Worm (Caenorhabditis elegans) whole organism, L1 larva: Measurements from ENCODE around the gene msp-49.

Experiments used
- C04F5.9 ChIP-seq: sonication (generic microtip); optimal IDR thresholded peaks from 2 replicates; lab custom pipeline; 2016; ENCODE audit warnings: missing genetic modification characterization, missing compliant biosample characterization
- C16A3.4 ChIP-seq: fragments of 150-350 bp; optimal IDR thresholded peaks from 2 replicates; lab custom pipeline; 2014; ENCODE audit warnings: missing biosample characterization, missing genetic modification characterization
- C34B4.2 ChIP-seq: sonication (generic microtip); optimal IDR thresholded peaks from 2 replicates; lab custom pipeline; 2017; ENCODE audit warnings: mild to moderate bottlenecking, missing genetic modification characterization, missing compliant biosample characterization
- F16B12.6 ChIP-seq: fragments of 150-350 bp; optimal IDR thresholded peaks from 2 replicates; lab custom pipeline; 2014; ENCODE audit warnings: missing biosample characterization, missing genetic modification characterization
- aha-1 ChIP-seq: fragments of 150-350 bp; optimal IDR thresholded peaks from 2 replicates; lab custom pipeline; 2014; ENCODE audit warnings: missing biosample characterization, missing genetic modification characterization
- alr-1 ChIP-seq: fragments of 200-800 bp; sonication (Bioruptor generic); optimal IDR thresholded peaks from 2 replicates; lab custom pipeline; 2018; ENCODE audit warnings: borderline replicate concordance, mild to moderate bottlenecking, missing genetic modification characterization, missing compliant biosample characterization
- aly-2 ChIP-seq: fragments of 150-350 bp; optimal IDR thresholded peaks from 2 replicates; lab custom pipeline; 2014; ENCODE audit warnings: missing biosample characterization, missing genetic modification characterization
- ama-1 ChIP-seq: fragments of 150-350 bp; optimal IDR thresholded peaks from 2 replicates; lab custom pipeline; 2014
- blmp-1 ChIP-seq: fragments of 150-350 bp; optimal IDR thresholded peaks from 2 replicates; lab custom pipeline; 2014; ENCODE audit warnings: missing biosample characterization, missing genetic modification characterization
- ceh-63 ChIP-seq: fragments of 200-800 bp; sonication (Bioruptor generic); optimal IDR thresholded peaks from 2 replicates; lab custom pipeline; 2018; ENCODE audit warnings: mild to moderate bottlenecking, missing genetic modification characterization, missing compliant biosample characterization
- ceh-90 ChIP-seq: sonication (generic microtip); optimal IDR thresholded peaks from 2 replicates; lab custom pipeline; 2016; ENCODE audit warnings: missing genetic modification characterization, missing compliant biosample characterization
- efl-1 ChIP-seq, 4 experiments: fragments of 150-350 bp; optimal IDR thresholded peaks in 3 of 4; peaks in 1 of 4; 1 replicate in 1 of 4; 2 replicates in 3 of 4; lab custom pipeline; 2014; ENCODE audit warnings: missing biosample characterization in 2 of 4, missing genetic modification characterization in 2 of 4, missing genetic modification reagents in 2 of 4
- efl-3 ChIP-seq: fragments of 200-800 bp; sonication (Bioruptor generic); optimal IDR thresholded peaks from 2 replicates; lab custom pipeline; 2018; ENCODE audit warnings: mild to moderate bottlenecking, missing genetic modification characterization, missing compliant biosample characterization
- elt-2 ChIP-seq: sonication (generic microtip); optimal IDR thresholded peaks from 2 replicates; lab custom pipeline; 2016; ENCODE audit warnings: missing genetic modification characterization, mild to moderate bottlenecking, inconsistent platforms, missing compliant biosample characterization, missing genetic modification reagents
- elt-3 ChIP-seq, 6 experiments: fragments of 150-350 bp in 1 of 6; sonication (generic microtip); optimal IDR thresholded peaks; 2 replicates each; lab custom pipeline; 2017 to 2018; ENCODE audit warnings: missing biosample characterization in 6 of 6, missing genetic modification characterization in 6 of 6, inconsistent platforms in 1 of 6
- ets-5 ChIP-seq: fragments of 200-800 bp; sonication (Bioruptor generic); IDR thresholded peaks from 2 replicates; pipeline ENCODE4 v1.3.6; 2022; ENCODE audit warnings: missing genetic modification characterization, missing compliant biosample characterization
- fkh-10 ChIP-seq: sonication (generic microtip); optimal IDR thresholded peaks from 2 replicates; lab custom pipeline; 2017; ENCODE audit warnings: missing biosample characterization, missing genetic modification reagents, missing genetic modification characterization
- fkh-4 ChIP-seq: sonication (generic microtip); optimal IDR thresholded peaks from 2 replicates; lab custom pipeline; 2016; ENCODE audit warnings: missing compliant biosample characterization, missing genetic modification characterization, borderline replicate concordance
- hlh-17 ChIP-seq: fragments of 200-800 bp; sonication (Bioruptor generic); optimal IDR thresholded peaks from 2 replicates; lab custom pipeline; 2018; ENCODE audit warnings: missing genetic modification characterization, mild to moderate bottlenecking, missing compliant biosample characterization, moderate library complexity, borderline replicate concordance
- hpl-2 ChIP-seq: fragments of 150-350 bp; optimal IDR thresholded peaks from 2 replicates; lab custom pipeline; 2014; ENCODE audit warnings: missing biosample characterization, missing genetic modification reagents, missing genetic modification characterization
- jun-1 ChIP-seq: fragments of 150-350 bp; optimal IDR thresholded peaks from 2 replicates; lab custom pipeline; 2014; ENCODE audit warnings: missing biosample characterization, missing genetic modification reagents, missing genetic modification characterization
- lin-13 ChIP-seq: fragments of 150-350 bp; optimal IDR thresholded peaks from 2 replicates; lab custom pipeline; 2014; ENCODE audit warnings: missing biosample characterization, missing genetic modification reagents, missing genetic modification characterization
- lin-14 ChIP-seq: fragments of 200-800 bp; sonication (Bioruptor generic); optimal IDR thresholded peaks from 2 replicates; lab custom pipeline; 2018; ENCODE audit warnings: mild to moderate bottlenecking, missing genetic modification characterization, moderate library complexity, missing compliant biosample characterization
- lin-35 ChIP-seq, 2 experiments: fragments of 150-350 bp; optimal IDR thresholded peaks; 2 replicates each; lab custom pipeline; 2014; ENCODE audit warnings: missing biosample characterization in 2 of 2, missing genetic modification characterization in 2 of 2, missing genetic modification reagents in 2 of 2
- lir-3 ChIP-seq: sonication (generic microtip); optimal IDR thresholded peaks from 2 replicates; lab custom pipeline; 2016; ENCODE audit warnings: mild to moderate bottlenecking, missing genetic modification characterization, moderate library complexity, missing compliant biosample characterization; ENCODE audit not compliant: poor library complexity
- mdl-1 ChIP-seq, 2 experiments: fragments of 150-350 bp; optimal IDR thresholded peaks; 2 replicates each; lab custom pipeline; 2014 to 2017; ENCODE audit warnings: missing biosample characterization in 2 of 2, missing genetic modification characterization in 2 of 2, inconsistent platforms in 1 of 2
- mep-1 ChIP-seq: fragments of 150-350 bp; optimal IDR thresholded peaks from 2 replicates; lab custom pipeline; 2014; ENCODE audit warnings: missing biosample characterization, missing genetic modification characterization
- nhr-11 ChIP-seq: fragments of 150-350 bp; optimal IDR thresholded peaks from 2 replicates; lab custom pipeline; 2014; ENCODE audit warnings: missing biosample characterization, missing genetic modification characterization
- nhr-19 ChIP-seq: fragments of 200-800 bp; sonication (Bioruptor generic); conservative IDR thresholded peaks from 2 replicates; pipeline ENCODE4 v1.3.6; 2022; ENCODE audit warnings: missing genetic modification characterization, missing compliant biosample characterization
- nhr-20 ChIP-seq: sonication (generic microtip); optimal IDR thresholded peaks from 2 replicates; lab custom pipeline; 2016; ENCODE audit warnings: mild to moderate bottlenecking, missing genetic modification characterization, missing compliant biosample characterization
- nhr-237 ChIP-seq: fragments of 150-350 bp; optimal IDR thresholded peaks from 2 replicates; lab custom pipeline; 2014; ENCODE audit warnings: missing biosample characterization, missing genetic modification characterization
- nhr-28 ChIP-seq: fragments of 150-350 bp; optimal IDR thresholded peaks from 2 replicates; lab custom pipeline; 2014; ENCODE audit warnings: missing biosample characterization, missing genetic modification characterization
- nhr-47 ChIP-seq: sonication (generic microtip); optimal IDR thresholded peaks from 2 replicates; lab custom pipeline; 2016; ENCODE audit warnings: mild to moderate bottlenecking, missing genetic modification characterization, moderate library complexity, missing compliant biosample characterization
- nhr-76 ChIP-seq: sonication (generic microtip); optimal IDR thresholded peaks from 2 replicates; lab custom pipeline; 2017; ENCODE audit warnings: missing biosample characterization, missing genetic modification characterization
- nhr-77 ChIP-seq: fragments of 150-350 bp; optimal IDR thresholded peaks from 2 replicates; lab custom pipeline; 2014; ENCODE audit warnings: missing biosample characterization, missing genetic modification characterization
- nhr-90 ChIP-seq: sonication (generic microtip); optimal IDR thresholded peaks from 2 replicates; lab custom pipeline; 2016; ENCODE audit warnings: mild to moderate bottlenecking, missing genetic modification characterization, missing compliant biosample characterization; ENCODE audit not compliant: poor library complexity
- pag-3 ChIP-seq: sonication (generic microtip); optimal IDR thresholded peaks from 2 replicates; lab custom pipeline; 2017; ENCODE audit warnings: missing genetic modification characterization, mild to moderate bottlenecking, missing compliant biosample characterization, antibody characterized with exemption, borderline replicate concordance; ENCODE audit not compliant: insufficient read depth
- pax-3 ChIP-seq: fragments of 200-800 bp; sonication (Bioruptor generic); optimal IDR thresholded peaks from 2 replicates; lab custom pipeline; 2018; ENCODE audit warnings: mild to moderate bottlenecking, missing genetic modification characterization, moderate library complexity, missing compliant biosample characterization
- pqm-1 ChIP-seq: sonication (generic microtip); optimal IDR thresholded peaks from 3 replicates; lab custom pipeline; 2017; ENCODE audit warnings: missing biosample characterization, missing genetic modification characterization
- rnt-1 ChIP-seq: sonication (generic microtip); optimal IDR thresholded peaks from 2 replicates; lab custom pipeline; 2016; ENCODE audit warnings: mild to moderate bottlenecking, missing genetic modification characterization, moderate library complexity, missing compliant biosample characterization
- skn-1 ChIP-seq: fragments of 150-350 bp; optimal IDR thresholded peaks from 2 replicates; lab custom pipeline; 2014; ENCODE audit warnings: missing biosample characterization, missing genetic modification characterization
- snu-23 ChIP-seq: sonication (generic microtip); optimal IDR thresholded peaks from 2 replicates; lab custom pipeline; 2016; ENCODE audit warnings: missing genetic modification characterization, missing compliant biosample characterization
- sup-37 ChIP-seq: fragments of 200-800 bp; sonication (Bioruptor generic); optimal IDR thresholded peaks from 2 replicates; lab custom pipeline; 2018; ENCODE audit warnings: mild to moderate bottlenecking, missing genetic modification characterization, missing compliant biosample characterization
- swsn-7 ChIP-seq: sonication (generic microtip); optimal IDR thresholded peaks from 2 replicates; lab custom pipeline; 2016; ENCODE audit warnings: missing genetic modification characterization, missing compliant biosample characterization
- tlp-1 ChIP-seq: fragments of 150-350 bp; optimal IDR thresholded peaks from 2 replicates; lab custom pipeline; 2014; ENCODE audit warnings: missing biosample characterization, missing genetic modification characterization
- unc-130 ChIP-seq: fragments of 150-350 bp; optimal IDR thresholded peaks from 2 replicates; lab custom pipeline; 2017; ENCODE audit warnings: missing biosample characterization, missing genetic modification characterization, inconsistent platforms
- unc-30 ChIP-seq: sonication (generic microtip); optimal IDR thresholded peaks from 2 replicates; lab custom pipeline; 2017; ENCODE audit warnings: missing biosample characterization, missing genetic modification characterization
- unc-86 ChIP-seq: sonication (generic microtip); optimal IDR thresholded peaks from 2 replicates; lab custom pipeline; 2016; ENCODE audit warnings: missing genetic modification characterization, missing compliant biosample characterization
- unc-98 ChIP-seq: fragments of 200-800 bp; sonication (Bioruptor generic); IDR thresholded peaks from 2 replicates; pipeline ENCODE4 v1.3.6; 2022; ENCODE audit warnings: missing genetic modification characterization, missing compliant biosample characterization
- vab-15 ChIP-seq: sonication (generic microtip); optimal IDR thresholded peaks from 2 replicates; lab custom pipeline; 2017; ENCODE audit warnings: missing genotype, mild to moderate bottlenecking, missing genetic modification characterization, missing compliant biosample characterization
- xbp-1 ChIP-seq: sonication (generic microtip); optimal IDR thresholded peaks from 2 replicates; lab custom pipeline; 2016; ENCODE audit warnings: missing genetic modification characterization, missing compliant biosample characterization
- zip-4 ChIP-seq: fragments of 200-800 bp; sonication (Bioruptor generic); optimal IDR thresholded peaks from 2 replicates; lab custom pipeline; 2018; ENCODE audit warnings: mild to moderate bottlenecking, missing genetic modification characterization, moderate library complexity, missing compliant biosample characterization
- ztf-11 ChIP-seq, 2 experiments: sonication (generic microtip); optimal IDR thresholded peaks; 2 replicates each; lab custom pipeline; 2016 to 2017; ENCODE audit warnings: missing genetic modification characterization in 2 of 2, missing biosample characterization in 1 of 2, missing compliant biosample characterization in 1 of 2

The msp-49 gene

ce11 chrII:5181497-5181896 is 12.7 kb upstream of the msp-49 start (continued):
- TF ChIP-seq elt-2 (tag; lab: Kevin White, UChicago) (no peak), lin-13 (GFP tag; lab: Kevin White, UChicago) (peak; percentile 69), tlp-1 (tag; lab: Kevin White, UChicago) (no peak), mep-1 (tag; lab: Kevin White, UChicago) (peak; percentile 73), alr-1 (no peak), C04F5.9 (tag; lab: Kevin White, UChicago) (no peak), C34B4.2 (no peak), lir-3 (no peak), jun-1 (tag; lab: Kevin White, UChicago) (peak; percentile 45), unc-86 (tag; lab: Kevin White, UChicago) (peak; percentile 57), F16B12.6 (tag; lab: Kevin White, UChicago) (peak; percentile 32), skn-1 (tag; lab: Kevin White, UChicago) (peak; percentile 34), swsn-7 (tag; lab: Kevin White, UChicago) (peak; percentile 76), nhr-237 (no peak), unc-30 (tag; lab: Kevin White, UChicago) (no peak), ama-1 (lab: Kevin White, UChicago) (no peak), ztf-11 (tag; optimal IDR thresholded peaks at IDR 0.05; lab: Kevin White, UChicago) (no peak), aha-1 (tag; lab: Kevin White, UChicago) (no peak), nhr-76 (no peak), snu-23 (peak; percentile 90), lin-14 (GFP tag; lab: Kevin White, UChicago) (peak; percentile 97), nhr-90 (tag; lab: Kevin White, UChicago) (peak; percentile 68), nhr-28 (tag; lab: Kevin White, UChicago) (no peak), fkh-10 (GFP tag; lab: Kevin White, UChicago) (peak; percentile 59), sup-37 (GFP tag; lab: Kevin White, UChicago) (no peak), nhr-77 (tag; lab: Kevin White, UChicago) (no peak), nhr-19 (GFP tag; lab: Robert Waterston, UW) (peak; percentile 73), xbp-1 (tag; lab: Kevin White, UChicago) (peak; percentile 90), ceh-63 (GFP tag; lab: Kevin White, UChicago) (no peak), zip-4 (GFP tag; lab: Kevin White, UChicago) (no peak), unc-130 (tag; lab: Kevin White, UChicago) (peak; percentile 10), ets-5 (GFP tag; lab: Robert Waterston, UW) (no peak), nhr-20 (tag; lab: Kevin White, UChicago) (peak; percentile 84), ceh-90 (tag; lab: Kevin White, UChicago) (no peak), efl-3 (GFP tag; lab: Kevin White, UChicago) (no peak), pqm-1 (tag; lab: Kevin White, UChicago) (no peak), efl-1 (optimal IDR thresholded peaks at IDR 0.05; lab: Kevin White, UChicago) (peak; percentile 57 to 75), efl-1 (GFP tag; optimal IDR thresholded peaks at IDR 0.05 in 1 of 2; lab: Kevin White, UChicago) (peak; percentile 27 to 93), lin-35 (GFP tag; optimal IDR thresholded peaks at IDR 0.05; lab: Kevin White, UChicago) (peak; percentile 57 to 61), nhr-11 (no peak), pag-3 (tag; lab: Kevin White, UChicago) (no peak), mdl-1 (tag; optimal IDR thresholded peaks at IDR 0.05; lab: Kevin White, UChicago) (peak in 1 of 2 experiments; percentile 86), vab-15 (tag; lab: Kevin White, UChicago) (no peak), blmp-1 (tag; lab: Kevin White, UChicago) (peak; percentile 72), hpl-2 (peak; percentile 13), C16A3.4 (peak; percentile 43), hlh-17 (no peak), pax-3 (tag; lab: Kevin White, UChicago) (peak; percentile 11), fkh-4 (tag; lab: Kevin White, UChicago) (no peak), aly-2 (tag; lab: Kevin White, UChicago) (peak; percentile 6), unc-98 (GFP tag; lab: Robert Waterston, UW) (no peak), nhr-47 (tag; lab: Kevin White, UChicago) (peak; percentile 81), elt-3 (tag; optimal IDR thresholded peaks at IDR 0.05; lab: Kevin White, UChicago) (peak in 1 of 6 experiments; percentile 11), rnt-1 (peak; percentile 52)
